Worm (Caenorhabditis elegans) whole organism, early embryonic: ENCODE measurements around the gene cln-3.1.

Source experiments
- ama-1 ChIP-seq: fragments of 150-350 bp; optimal IDR thresholded peaks from 2 replicates; lab custom pipeline; 2014
- hnd-1 ChIP-seq: sonication (generic microtip); optimal IDR thresholded peaks from 2 replicates; lab custom pipeline; 2016; ENCODE audit warnings: missing genetic modification characterization, missing compliant biosample characterization

- no peak for TF ChIP-seq ama-1 (lab: Kevin White, UChicago)
- TF ChIP-seq hnd-1 (tag; lab: Kevin White, UChicago) = no peak
Measured at ce11 chrV:11271051-11271450, 5.6 kb upstream of the cln-3.1 start, which contains the start of gene clec-222.
